Fruit fly (Drosophila melanogaster) whole organism, wandering third instar larva: ENCODE measurements around the gene cni.

Source experiments
- Abd-B ChIP-seq: fragments of >200 bp; optimal IDR thresholded peaks from 2 replicates; lab custom pipeline; 2017; ENCODE audit warnings: missing biosample characterization, missing genetic modification characterization
- CG32264 ChIP-seq: fragments of 200-800 bp; sonication (Bioruptor generic); optimal IDR thresholded peaks from 2 replicates; lab custom pipeline; 2016; ENCODE audit warnings: missing biosample characterization, missing genetic modification characterization
- CG9705 ChIP-seq: fragments of 200-800 bp; sonication (Bioruptor generic); optimal IDR thresholded peaks from 2 replicates; lab custom pipeline; 2018; ENCODE audit warnings: missing biosample characterization, mild to moderate bottlenecking, missing genetic modification characterization
- CrebA ChIP-seq: fragments of 200-800 bp; sonication (Bioruptor generic); optimal IDR thresholded peaks from 2 replicates; lab custom pipeline; 2016; ENCODE audit warnings: missing biosample characterization, mild to moderate bottlenecking, missing genetic modification characterization, borderline replicate concordance
- Dfd ChIP-seq: fragments of >200 bp; optimal IDR thresholded peaks from 2 replicates; lab custom pipeline; 2017; ENCODE audit warnings: missing biosample characterization, missing genetic modification characterization
- Dif ChIP-seq: fragments of 200-275, 200-300 bp; sonication (Bioruptor generic); optimal IDR thresholded peaks from 2 replicates; lab custom pipeline; 2018; ENCODE audit warnings: missing biosample characterization, missing genetic modification characterization; ENCODE audit not compliant: partially characterized antibody
- GATAd ChIP-seq: sonication (Bioruptor generic); optimal IDR thresholded peaks from 2 replicates; lab custom pipeline; 2016; ENCODE audit warnings: missing biosample characterization, missing genetic modification characterization
- HLH106 ChIP-seq: fragments of 200-800 bp; optimal IDR thresholded peaks from 3 replicates; lab custom pipeline; 2019; ENCODE audit warnings: missing biosample characterization, mild to moderate bottlenecking, missing genetic modification characterization, moderate library complexity
- Hnf4 ChIP-seq: fragments of 200-800 bp; sonication (Bioruptor generic); optimal IDR thresholded peaks from 2 replicates; lab custom pipeline; 2016; ENCODE audit warnings: missing biosample characterization, mild to moderate bottlenecking, missing genetic modification characterization
- Hr78 ChIP-seq: fragments of >200 bp; optimal IDR thresholded peaks from 2 replicates; lab custom pipeline; 2017; ENCODE audit warnings: missing biosample characterization, missing genetic modification characterization
- Hr83 ChIP-seq: fragments of 200-300 bp; sonication (Bioruptor generic); optimal IDR thresholded peaks from 2 replicates; lab custom pipeline; 2016; ENCODE audit warnings: missing biosample characterization, mild to moderate bottlenecking, missing genetic modification characterization, moderate library complexity; ENCODE audit not compliant: poor library complexity, severe bottlenecking
- Jra ChIP-seq: sonication (Bioruptor generic); optimal IDR thresholded peaks from 2 replicates; lab custom pipeline; 2016; ENCODE audit warnings: missing biosample characterization, missing genetic modification characterization
- Mio ChIP-seq: sonication (Bioruptor generic); optimal IDR thresholded peaks from 2 replicates; lab custom pipeline; 2016; ENCODE audit warnings: missing biosample characterization, missing genetic modification characterization
- Myc ChIP-seq: fragments of >200 bp; optimal IDR thresholded peaks from 2 replicates; lab custom pipeline; 2017
- N ChIP-seq: fragments of >200 bp; optimal IDR thresholded peaks from 2 replicates; lab custom pipeline; 2018; ENCODE audit warnings: missing biosample characterization, missing external identifiers, missing genetic modification characterization
- OdsH ChIP-seq: fragments of 200-800 bp; sonication (Bioruptor generic); optimal IDR thresholded peaks from 2 replicates; lab custom pipeline; 2016; ENCODE audit warnings: missing biosample characterization, mild to moderate bottlenecking, missing genetic modification characterization
- Rel ChIP-seq, 2 experiments: fragments of 200-800 bp; sonication (Bioruptor generic) in 1 of 2; optimal IDR thresholded peaks; 2 replicates in 1 of 2; 3 replicates in 1 of 2; lab custom pipeline; 2016 to 2019; ENCODE audit warnings: mild to moderate bottlenecking in 2 of 2, missing biosample characterization in 2 of 2, missing genetic modification characterization in 2 of 2, moderate library complexity in 1 of 2
- Sp1 ChIP-seq: fragments of 200-800 bp; sonication (Bioruptor generic); optimal IDR thresholded peaks from 3 replicates; lab custom pipeline; 2019; ENCODE audit warnings: missing biosample characterization, mild to moderate bottlenecking, missing genetic modification characterization, moderate library complexity
- Vsx2 ChIP-seq: fragments of 200-300, 225-300 bp; sonication (Bioruptor generic); optimal IDR thresholded peaks from 2 replicates; lab custom pipeline; 2018; ENCODE audit warnings: missing biosample characterization, missing genetic modification characterization; ENCODE audit not compliant: partially characterized antibody
- br ChIP-seq: fragments of 200-800 bp; sonication (Bioruptor generic); optimal IDR thresholded peaks from 2 replicates; lab custom pipeline; 2016; ENCODE audit warnings: missing biosample characterization, missing genetic modification characterization
- brk ChIP-seq: fragments of 200-800 bp; sonication (Bioruptor generic); optimal IDR thresholded peaks from 2 replicates; lab custom pipeline; 2016; ENCODE audit warnings: missing biosample characterization, mild to moderate bottlenecking, missing genetic modification characterization
- dl ChIP-seq, 2 experiments: fragments of 175-275, 200-275 bp in 1 of 2; fragments of 200-275 bp in 1 of 2; sonication (Bioruptor generic); optimal IDR thresholded peaks; lab custom pipeline; 2018; ENCODE audit warnings: mild to moderate bottlenecking in 2 of 2, missing biosample characterization in 2 of 2, missing genetic modification characterization in 2 of 2, moderate library complexity in 2 of 2; ENCODE audit not compliant: partially characterized antibody in 2 of 2, insufficient read depth in 1 of 2
- dmrt93B ChIP-seq: fragments of 200-800 bp; sonication (Bioruptor generic); optimal IDR thresholded peaks from 2 replicates; lab custom pipeline; 2018; ENCODE audit warnings: missing biosample characterization, mild to moderate bottlenecking, missing genetic modification characterization
- dsf ChIP-seq: sonication (Bioruptor generic); optimal IDR thresholded peaks from 2 replicates; lab custom pipeline; 2016; ENCODE audit warnings: missing biosample characterization, missing genetic modification characterization, borderline replicate concordance
- ey ChIP-seq: fragments of 200-800 bp; sonication (Bioruptor generic); optimal IDR thresholded peaks from 2 replicates; lab custom pipeline; 2016; ENCODE audit warnings: missing biosample characterization, missing genetic modification characterization
- foxo ChIP-seq, 2 experiments: fragments of 200-800 bp; sonication (Bioruptor generic); optimal IDR thresholded peaks; 2 replicates in 1 of 2; 3 replicates in 1 of 2; lab custom pipeline; 2016 to 2017; ENCODE audit warnings: missing biosample characterization in 2 of 2, missing genetic modification characterization in 2 of 2
- fru ChIP-seq: fragments of 200-800 bp; sonication (Bioruptor generic); optimal IDR thresholded peaks from 3 replicates; lab custom pipeline; 2016; ENCODE audit warnings: missing biosample characterization, mild to moderate bottlenecking, missing genetic modification characterization
- h ChIP-seq: fragments of 200-800 bp; sonication (Bioruptor generic); optimal IDR thresholded peaks from 3 replicates; lab custom pipeline; 2016; ENCODE audit warnings: missing biosample characterization, mild to moderate bottlenecking, missing genetic modification characterization
- jim ChIP-seq: fragments of 175-275, 200-325 bp; sonication (Bioruptor generic); optimal IDR thresholded peaks from 2 replicates; lab custom pipeline; 2016; ENCODE audit warnings: missing biosample characterization, mild to moderate bottlenecking, missing genetic modification characterization
- lola ChIP-seq: fragments of >200 bp; optimal IDR thresholded peaks from 2 replicates; lab custom pipeline; 2017; ENCODE audit warnings: missing biosample characterization, missing genetic modification characterization
- pan ChIP-seq: fragments of >200 bp; optimal IDR thresholded peaks from 2 replicates; lab custom pipeline; 2017
- psq ChIP-seq: fragments of 200-800 bp; sonication (Bioruptor generic); optimal IDR thresholded peaks from 3 replicates; lab custom pipeline; 2017; ENCODE audit warnings: missing biosample characterization, mild to moderate bottlenecking, missing genetic modification characterization, moderate library complexity
- rgr ChIP-seq: fragments of 200-800 bp; sonication (Bioruptor generic); optimal IDR thresholded peaks from 3 replicates; lab custom pipeline; 2016; ENCODE audit warnings: missing biosample characterization, mild to moderate bottlenecking, missing genetic modification characterization
- sage ChIP-seq: fragments of 200-800 bp; sonication (Bioruptor generic); optimal IDR thresholded peaks from 2 replicates; lab custom pipeline; 2016; ENCODE audit warnings: missing biosample characterization, mild to moderate bottlenecking, missing genetic modification characterization
- sv ChIP-seq: fragments of 200-800 bp; sonication (Bioruptor generic); optimal IDR thresholded peaks from 3 replicates; lab custom pipeline; 2016; ENCODE audit warnings: missing biosample characterization, missing genetic modification characterization
- tai ChIP-seq: sonication (Bioruptor generic); optimal IDR thresholded peaks from 2 replicates; lab custom pipeline; 2016; ENCODE audit warnings: missing biosample characterization, missing genetic modification characterization
- usp ChIP-seq: fragments of >200 bp; optimal IDR thresholded peaks from 2 replicates; lab custom pipeline; 2017; ENCODE audit warnings: missing biosample characterization, missing genetic modification characterization
- woc ChIP-seq: sonication (Bioruptor generic); optimal IDR thresholded peaks from 2 replicates; lab custom pipeline; 2016; ENCODE audit warnings: missing biosample characterization, mild to moderate bottlenecking, missing genetic modification characterization

The cni gene

DNA sequence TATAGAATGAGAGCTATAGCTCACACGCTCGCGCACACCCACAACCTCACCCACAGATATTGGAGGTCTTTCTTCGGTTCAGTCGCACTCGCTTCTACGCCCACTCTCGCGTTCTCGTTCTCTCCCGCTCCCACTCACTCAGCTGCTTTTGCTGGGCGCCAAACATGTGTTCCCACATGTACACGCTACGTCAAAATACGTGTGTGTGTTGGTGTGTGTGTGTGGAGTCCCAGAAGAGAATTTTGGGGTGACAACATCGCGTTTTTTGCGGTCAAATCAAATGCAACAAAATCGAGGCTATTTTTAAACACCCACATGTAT is 39.1 kb downstream of the cni start (continued):
- no peak for TF ChIP-seq fru (GFP tag; lab: Kevin White, UChicago)
- no peak for TF ChIP-seq GATAd (GFP tag; lab: Kevin White, UChicago)
- TF ChIP-seq Mio = no peak
- TF ChIP-seq, all 38 proteins: peak for 5

DNA sequence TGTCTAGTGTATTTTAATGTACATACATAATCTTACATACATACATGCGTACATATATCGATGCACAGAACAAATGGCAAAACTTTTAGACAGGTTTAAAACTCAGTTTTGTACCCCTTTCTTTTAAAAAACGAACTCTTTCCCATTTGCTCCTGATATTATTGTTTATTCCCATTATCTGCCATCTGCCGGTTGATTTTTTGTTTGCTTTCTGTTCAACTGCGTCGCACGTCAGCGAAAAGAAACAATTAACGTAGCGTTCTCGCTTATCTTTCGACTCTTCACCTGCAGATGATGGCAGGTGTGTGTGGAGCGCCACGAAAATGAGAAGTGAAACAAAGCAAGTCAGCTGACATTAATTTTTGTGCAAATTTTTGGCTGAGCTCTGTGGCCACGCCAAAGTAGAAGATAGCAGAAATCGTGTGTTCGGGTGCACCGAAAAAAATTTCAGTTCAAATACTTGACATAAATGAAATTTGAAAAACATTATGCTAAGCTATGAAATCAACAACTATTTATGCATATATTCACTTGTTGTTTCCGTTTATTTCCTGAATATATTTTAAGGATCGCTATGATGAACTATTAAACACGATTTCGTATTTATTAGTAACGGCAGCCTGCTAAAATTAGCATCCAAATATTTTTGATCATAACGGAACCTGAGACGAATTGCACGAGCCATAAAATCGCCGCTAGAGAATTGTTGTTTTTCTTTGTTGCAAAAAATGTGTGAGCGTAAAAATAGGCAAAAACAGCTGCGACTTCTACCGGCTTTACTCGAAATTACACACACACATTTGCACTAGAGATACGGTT is 39.6 kb downstream of the cni start:
- TF ChIP-seq brk (GFP tag; lab: Kevin White, UChicago) = peak; percentile 29
- TF ChIP-seq h = peak; percentile 75
- no peak for TF ChIP-seq GATAd (GFP tag; lab: Kevin White, UChicago)
- TF ChIP-seq HLH106 = peak; percentile 76
- no peak for TF ChIP-seq Dif
- no peak for TF ChIP-seq Mio
- no peak for TF ChIP-seq CrebA (GFP tag; lab: Kevin White, UChicago)
- TF ChIP-seq pan (lab: Kevin White, UChicago) = no peak
- TF ChIP-seq Hnf4 = peak; percentile 15
- peak; percentile 11 for TF ChIP-seq Hr83 (GFP tag; lab: Kevin White, UChicago)
- no peak for TF ChIP-seq Vsx2
- TF ChIP-seq fru (GFP tag; lab: Kevin White, UChicago) = peak; percentile 82
- peak; percentile 37 for TF ChIP-seq ey (GFP tag; lab: Kevin White, UChicago)
- TF ChIP-seq tai (GFP tag; lab: Kevin White, UChicago) = no peak
- peak; percentile 62 for TF ChIP-seq psq (GFP tag; lab: Kevin White, UChicago)
- TF ChIP-seq CG9705 = no peak
- TF ChIP-seq sv (GFP tag; lab: Kevin White, UChicago) = no peak
- peak; percentile 57 for TF ChIP-seq dmrt93B (GFP tag; lab: Kevin White, UChicago)
- no peak for TF ChIP-seq dl (GFP tag; optimal IDR thresholded peaks at IDR 0.05; lab: Kevin White, UChicago; ENCODE audit: insufficient read depth in 1 of 2, partially characterized antibody in 2 of 2)
- peak; percentile 35 for TF ChIP-seq rgr (GFP tag; lab: Kevin White, UChicago)
- peak; percentile 12 for TF ChIP-seq Jra
- TF ChIP-seq jim (GFP tag; lab: Kevin White, UChicago) = no peak
- peak; percentile 76 for TF ChIP-seq br (GFP tag; lab: Kevin White, UChicago)
- no peak for TF ChIP-seq sage (GFP tag; lab: Kevin White, UChicago)
- TF ChIP-seq foxo (GFP tag; optimal IDR thresholded peaks at IDR 0.05; lab: Kevin White, UChicago) = peak in 1 of 2 experiments; percentile 85
- no peak for TF ChIP-seq Dfd (GFP tag; lab: Kevin White, UChicago)
- no peak for TF ChIP-seq N (GFP tag; lab: Kevin White, UChicago)
- no peak for TF ChIP-seq Rel (GFP tag; optimal IDR thresholded peaks at IDR 0.05; lab: Kevin White, UChicago)
- peak; percentile 19 for TF ChIP-seq Rel (tag; optimal IDR thresholded peaks at IDR 0.05; lab: Kevin White, UChicago)
- TF ChIP-seq Abd-B = no peak
- TF ChIP-seq dsf (GFP tag; lab: Kevin White, UChicago) = no peak
- TF ChIP-seq OdsH (GFP tag; lab: Kevin White, UChicago) = peak; percentile 61
- TF ChIP-seq usp (GFP tag; lab: Kevin White, UChicago) = no peak
- TF ChIP-seq woc = peak; percentile 50
- TF ChIP-seq Hr78 (GFP tag; lab: Kevin White, UChicago) = no peak
- peak; percentile 76 for TF ChIP-seq Sp1
- no peak for TF ChIP-seq lola (GFP tag; lab: Kevin White, UChicago)
- TF ChIP-seq Myc (lab: Kevin White, UChicago) = no peak
- no peak for TF ChIP-seq CG32264 (GFP tag; lab: Kevin White, UChicago)
